Fruit fly (Drosophila melanogaster): ENCODE data around the gene Zpr1.

Gene Zpr1

dm6 chrX:9134241-9134849 is 27.5 kb downstream of the Zpr1 start:
- no peak for TF ChIP-seq sage (GFP tag; optimal IDR thresholded peaks at IDR 0.05)
- TF ChIP-seq Dfd (GFP tag; optimal IDR thresholded peaks at IDR 0.05), result peak; percentile 22

- TF ChIP-seq Myc (optimal IDR thresholded peaks at IDR 0.05), result no peak
These were observed 28.2 kb downstream of the Zpr1 start for dm6 chrX:9133577-9134240.

DNA sequence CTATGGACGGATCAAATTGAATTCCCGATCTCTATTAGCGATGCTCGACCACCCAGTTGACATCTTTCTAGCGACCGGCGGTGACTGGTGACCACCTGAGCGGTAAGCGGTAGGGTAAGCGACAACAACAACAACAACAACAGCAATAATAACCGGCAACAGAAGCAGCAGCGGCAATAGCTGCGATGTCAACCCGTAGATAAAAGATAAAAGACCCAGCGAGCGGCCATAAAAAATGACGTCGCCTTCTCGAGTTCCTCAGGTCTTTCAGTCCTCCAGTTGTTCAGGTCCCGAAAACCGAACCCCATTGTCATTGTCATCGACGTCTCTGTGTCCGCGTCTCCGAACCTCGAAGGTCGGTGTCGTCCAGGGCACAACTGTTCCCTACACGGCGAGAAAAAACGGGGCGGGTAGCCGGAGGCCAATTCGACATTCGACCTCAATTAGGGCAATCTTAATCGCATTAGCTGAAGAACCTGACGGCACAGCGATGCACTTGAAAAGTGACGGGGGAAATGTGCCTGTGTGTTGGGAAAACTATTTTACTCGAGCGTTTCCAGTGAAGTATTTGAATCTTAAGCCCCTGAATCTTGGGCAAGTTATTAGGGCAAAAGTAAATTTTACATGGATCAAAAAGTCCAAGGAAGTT is 29.2 kb downstream of the Zpr1 start:
- TF ChIP-seq fru (GFP tag; optimal IDR thresholded peaks at IDR 0.05) (no peak), Mio (GFP tag; optimal IDR thresholded peaks at IDR 0.05) (no peak), OdsH (GFP tag; optimal IDR thresholded peaks at IDR 0.05) (no peak), h (GFP tag; optimal IDR thresholded peaks at IDR 0.05) (no peak), Rel (GFP tag; optimal IDR thresholded peaks at IDR 0.05) (no peak), Rel (tag; optimal IDR thresholded peaks at IDR 0.05) (no peak), Dfd (GFP tag; optimal IDR thresholded peaks at IDR 0.05) (no peak), sv (GFP tag; optimal IDR thresholded peaks at IDR 0.05) (no peak), CG9705 (GFP tag; optimal IDR thresholded peaks at IDR 0.05) (no peak), Dif (GFP tag; optimal IDR thresholded peaks at IDR 0.05; ENCODE audit: partially characterized antibody) (no peak), HLH106 (tag; optimal IDR thresholded peaks at IDR 0.05) (no peak), Vsx2 (GFP tag; optimal IDR thresholded peaks at IDR 0.05; ENCODE audit: partially characterized antibody) (no peak), CrebA (GFP tag; optimal IDR thresholded peaks at IDR 0.05; ENCODE audit: borderline replicate concordance) (no peak), dsf (GFP tag; optimal IDR thresholded peaks at IDR 0.05; ENCODE audit: borderline replicate concordance) (no peak), Abd-B (GFP tag; optimal IDR thresholded peaks at IDR 0.05) (no peak), psq (GFP tag; optimal IDR thresholded peaks at IDR 0.05) (no peak), dmrt93B (GFP tag; optimal IDR thresholded peaks at IDR 0.05) (no peak), sage (GFP tag; optimal IDR thresholded peaks at IDR 0.05) (no peak), CG32264 (GFP tag; optimal IDR thresholded peaks at IDR 0.05) (no peak), foxo (GFP tag; optimal IDR thresholded peaks at IDR 0.05) (no peak), Hr83 (GFP tag; optimal IDR thresholded peaks at IDR 0.05; ENCODE audit: poor library complexity, severe bottlenecking) (no peak)

- no peak for TF ChIP-seq Hr83 (GFP tag; optimal IDR thresholded peaks at IDR 0.05; ENCODE audit: poor library complexity, severe bottlenecking)
- TF ChIP-seq dmrt93B (GFP tag; optimal IDR thresholded peaks at IDR 0.05), result no peak
- no peak for TF ChIP-seq lola (GFP tag; optimal IDR thresholded peaks at IDR 0.05)
- TF ChIP-seq fru (GFP tag; optimal IDR thresholded peaks at IDR 0.05), result no peak
- no peak for TF ChIP-seq jim (GFP tag; optimal IDR thresholded peaks at IDR 0.05)
- no peak for TF ChIP-seq rgr (GFP tag; optimal IDR thresholded peaks at IDR 0.05)
- TF ChIP-seq Abd-B (GFP tag; optimal IDR thresholded peaks at IDR 0.05), result no peak
- no peak for TF ChIP-seq OdsH (GFP tag; optimal IDR thresholded peaks at IDR 0.05)
- TF ChIP-seq h (GFP tag; optimal IDR thresholded peaks at IDR 0.05), result no peak
- no peak for TF ChIP-seq brk (GFP tag; optimal IDR thresholded peaks at IDR 0.05)
- TF ChIP-seq dsf (GFP tag; optimal IDR thresholded peaks at IDR 0.05; ENCODE audit: borderline replicate concordance), result no peak
- no peak for TF ChIP-seq Hnf4 (GFP tag; optimal IDR thresholded peaks at IDR 0.05)
- no peak for TF ChIP-seq sv (GFP tag; optimal IDR thresholded peaks at IDR 0.05)
- no peak for TF ChIP-seq pan (optimal IDR thresholded peaks at IDR 0.05)
These were observed 30.4 kb downstream of the Zpr1 start for dm6 chrX:9131523-9131922.

- no peak for TF ChIP-seq CG9705 (GFP tag; optimal IDR thresholded peaks at IDR 0.05)
- TF ChIP-seq Mio (GFP tag; optimal IDR thresholded peaks at IDR 0.05), result no peak
- TF ChIP-seq Myc (optimal IDR thresholded peaks at IDR 0.05), result no peak
- TF ChIP-seq tai (GFP tag; optimal IDR thresholded peaks at IDR 0.05), result no peak
- TF ChIP-seq Sp1 (GFP tag; optimal IDR thresholded peaks at IDR 0.05), result no peak
- no peak for TF ChIP-seq br (GFP tag; optimal IDR thresholded peaks at IDR 0.05)
- TF ChIP-seq fru (GFP tag; optimal IDR thresholded peaks at IDR 0.05), result no peak
These were observed 31.6 kb downstream of the Zpr1 start for dm6 chrX:9130243-9130642.

Measured in whole organism, wandering third instar larva.